Worm (Caenorhabditis elegans) whole organism, L3 larva: ENCODE results near the gene C13E3.1.

Experiments
- R02D3.7 ChIP-seq: fragments of 150-350 bp; optimal IDR thresholded peaks from 2 replicates; lab custom pipeline; 2014; ENCODE audit warnings: missing biosample characterization, missing genetic modification characterization
- ama-1 ChIP-seq: fragments of 150-350 bp; optimal IDR thresholded peaks from 2 replicates; lab custom pipeline; 2018
- elt-1 ChIP-seq: fragments of 150-350 bp; optimal IDR thresholded peaks from 2 replicates; lab custom pipeline; 2014; ENCODE audit warnings: missing biosample characterization, missing genetic modification characterization
- elt-2 ChIP-seq: sonication (generic microtip); optimal IDR thresholded peaks from 2 replicates; lab custom pipeline; 2016; ENCODE audit warnings: missing genetic modification reagents, mild to moderate bottlenecking, missing genetic modification characterization, missing compliant biosample characterization
- fkh-10 ChIP-seq: sonication (generic microtip); optimal IDR thresholded peaks from 2 replicates; lab custom pipeline; 2017; ENCODE audit warnings: missing biosample characterization, missing genetic modification reagents, missing genetic modification characterization
- lin-39 ChIP-seq: fragments of 150-350 bp; optimal IDR thresholded peaks from 2 replicates; lab custom pipeline; 2018; ENCODE audit warnings: missing biosample characterization, missing genetic modification reagents, missing genetic modification characterization
- nhr-11 ChIP-seq: fragments of 150-350 bp; optimal IDR thresholded peaks from 2 replicates; lab custom pipeline; 2014; ENCODE audit warnings: missing biosample characterization, missing genetic modification characterization
- nhr-237 ChIP-seq: fragments of 150-350 bp; optimal IDR thresholded peaks from 2 replicates; lab custom pipeline; 2014; ENCODE audit warnings: missing biosample characterization, missing genetic modification characterization
- nhr-76 ChIP-seq: fragments of 150-350 bp; sonication (generic microtip); optimal IDR thresholded peaks from 5 replicates; lab custom pipeline; 2014; ENCODE audit warnings: missing biosample characterization, missing genetic modification characterization
- nhr-77 ChIP-seq: fragments of 150-350 bp; optimal IDR thresholded peaks from 2 replicates; lab custom pipeline; 2014; ENCODE audit warnings: missing biosample characterization, missing genetic modification characterization
- pha-4 ChIP-seq: fragments of 150-350 bp; optimal IDR thresholded peaks from 2 replicates; lab custom pipeline; 2014; ENCODE audit warnings: missing biosample characterization, missing genetic modification reagents, missing genetic modification characterization
- snpc-4 ChIP-seq: fragments of 150-350 bp; optimal IDR thresholded peaks from 2 replicates; lab custom pipeline; 2014; ENCODE audit warnings: missing biosample characterization, missing genetic modification characterization
- ztf-11 ChIP-seq: fragments of 150-350 bp; optimal IDR thresholded peaks from 2 replicates; lab custom pipeline; 2014; ENCODE audit warnings: missing biosample characterization, missing genetic modification characterization

DNA sequence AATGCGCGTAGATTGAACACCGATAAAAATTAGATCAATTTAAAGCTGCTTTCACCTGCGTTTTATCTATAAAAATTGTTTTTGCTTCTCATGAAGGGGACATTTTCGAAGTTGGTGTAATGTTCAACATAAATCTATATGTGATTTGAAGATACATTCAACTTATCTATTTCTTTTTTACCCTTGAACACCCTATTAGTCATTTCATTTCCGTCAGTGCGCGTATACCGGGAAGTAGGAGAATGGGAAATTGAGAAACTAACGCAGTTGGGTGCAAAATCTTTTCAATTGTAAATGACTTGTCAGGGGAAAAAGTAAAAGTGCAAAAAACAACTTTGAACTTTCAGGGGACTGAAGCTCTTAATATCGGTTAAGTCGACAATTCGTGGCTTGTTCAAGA lies 42.1 kb downstream of the C13E3.1 start:
- no peak for TF ChIP-seq nhr-237 (tag; lab: Kevin White, UChicago)
- TF ChIP-seq nhr-76 (tag; lab: Kevin White, UChicago), result no peak
- no peak for TF ChIP-seq snpc-4 (tag; lab: Kevin White, UChicago)
- no peak for TF ChIP-seq elt-2
- no peak for TF ChIP-seq fkh-10 (GFP tag; lab: Kevin White, UChicago)
- TF ChIP-seq pha-4 (tag; lab: Kevin White, UChicago), result no peak
- TF ChIP-seq R02D3.7 (tag; lab: Kevin White, UChicago), result no peak
- no peak for TF ChIP-seq lin-39 (tag; lab: Kevin White, UChicago)
- TF ChIP-seq nhr-11 (tag; lab: Kevin White, UChicago), result no peak
- TF ChIP-seq nhr-77 (tag; lab: Kevin White, UChicago), result no peak
- TF ChIP-seq ama-1 (lab: Kevin White, UChicago), result no peak
- TF ChIP-seq ztf-11 (tag; lab: Kevin White, UChicago), result no peak
- no peak for TF ChIP-seq elt-1 (tag; lab: Kevin White, UChicago)
